Worm (Caenorhabditis elegans): ENCODE data around the gene R10E11.5.

- TF ChIP-seq ceh-13 (GFP tag; optimal IDR thresholded peaks at IDR 0.05) (no peak), hmg-4 (GFP tag; optimal IDR thresholded peaks at IDR 0.05) (no peak), B0310.2 (tag; optimal IDR thresholded peaks at IDR 0.05) (no peak), aly-1 (tag; optimal IDR thresholded peaks at IDR 0.05) (no peak), flt-1 (GFP tag; IDR thresholded peaks at IDR 0.05) (no peak), tbx-11 (GFP tag; IDR thresholded peaks at IDR 0.05) (no peak), ama-1 (optimal IDR thresholded peaks at IDR 0.05) (no peak), F13C5.2 (tag; optimal IDR thresholded peaks at IDR 0.05) (no peak), scrt-1 (GFP tag; IDR thresholded peaks at IDR 0.05) (no peak), ceh-36 (tag; optimal IDR thresholded peaks at IDR 0.05) (no peak), hnd-1 (tag; optimal IDR thresholded peaks at IDR 0.05) (no peak), pes-1 (GFP tag; IDR thresholded peaks at IDR 0.05) (no peak), sea-1 (GFP tag; conservative IDR thresholded peaks at IDR 0.05) (no peak), tbx-37 (GFP tag; conservative IDR thresholded peaks at IDR 0.05) (no peak)
Measured at ce11 chrIII:9806968-9807559, 17.6 kb upstream of the R10E11.5 start, which contains the start of gene ZK632.4.

Measured in whole organism, early embryonic.